Worm (Caenorhabditis elegans) whole organism, young adult: ENCODE measurements around the gene C25A8.5.
A peak's percentile ranks its signal among the peaks of the same experiment; 100 is the strongest.

Experiments
- B0035.1 ChIP-seq: sonication (generic microtip); optimal IDR thresholded peaks from 2 replicates; lab custom pipeline; 2016; ENCODE audit warnings: missing genetic modification characterization, mild to moderate bottlenecking, missing compliant biosample characterization, missing genotype, missing genetic modification reagents
- F55B11.4 ChIP-seq: sonication (generic microtip); optimal IDR thresholded peaks from 2 replicates; lab custom pipeline; 2016; ENCODE audit warnings: missing compliant biosample characterization, missing genetic modification characterization, borderline replicate concordance; ENCODE audit not compliant: insufficient read depth
- F57C9.4 ChIP-seq: sonication (generic microtip); optimal IDR thresholded peaks from 2 replicates; lab custom pipeline; 2017; ENCODE audit warnings: mild to moderate bottlenecking, missing genetic modification characterization, missing compliant biosample characterization
- K11D2.4 ChIP-seq: fragments of 200-800 bp; sonication (Bioruptor generic); IDR thresholded peaks from 2 replicates; pipeline ENCODE4 v1.3.6; 2022; ENCODE audit warnings: missing genetic modification reagents, missing genetic modification characterization, missing compliant biosample characterization
- T26A5.8 ChIP-seq: sonication (generic microtip); optimal IDR thresholded peaks from 2 replicates; lab custom pipeline; 2016; ENCODE audit warnings: missing genetic modification characterization, missing compliant biosample characterization
- Y67H2A.10 ChIP-seq: fragments of 200-800 bp; sonication (Bioruptor generic); conservative IDR thresholded peaks from 2 replicates; pipeline ENCODE4 v1.3.6; 2022; ENCODE audit warnings: missing genetic modification reagents, missing genetic modification characterization, missing compliant biosample characterization
- Y79H2A.3 ChIP-seq: fragments of 200-800 bp; sonication (Bioruptor generic); conservative IDR thresholded peaks from 2 replicates; pipeline ENCODE4 v1.3.6; 2022; ENCODE audit warnings: missing genetic modification reagents, missing genetic modification characterization, missing compliant biosample characterization
- Y95B8A.8 ChIP-seq: fragments of 200-800 bp; sonication (Bioruptor generic); IDR thresholded peaks from 2 replicates; pipeline ENCODE4 v1.3.6; 2022; ENCODE audit warnings: missing genetic modification reagents, missing genetic modification characterization, missing compliant biosample characterization
- ZK185.1 ChIP-seq: sonication (generic microtip); optimal IDR thresholded peaks from 2 replicates; lab custom pipeline; 2016; ENCODE audit warnings: mild to moderate bottlenecking, missing genetic modification characterization, missing compliant biosample characterization; ENCODE audit not compliant: poor library complexity, severe bottlenecking
- ama-1 ChIP-seq, 3 experiments: fragments of 150-350 bp in 1 of 3; sonication (generic microtip) in 2 of 3; optimal IDR thresholded peaks; 2 replicates each; lab custom pipeline; 2014 to 2018; ENCODE audit warnings: missing biosample characterization in 2 of 3, missing genetic modification characterization in 2 of 3, missing genetic modification reagents in 2 of 3
- bed-2 ChIP-seq: fragments of 200-800 bp; sonication (Bioruptor generic); IDR thresholded peaks from 2 replicates; pipeline ENCODE4 v1.3.6; 2022; ENCODE audit warnings: missing genetic modification reagents, missing genetic modification characterization, missing compliant biosample characterization
- cebp-2 ChIP-seq: fragments of 200-800 bp; sonication (Bioruptor generic); IDR thresholded peaks from 2 replicates; pipeline ENCODE4 v1.3.6; 2022; ENCODE audit warnings: missing genetic modification characterization, missing compliant biosample characterization
- ceh-58 ChIP-seq: fragments of 200-800 bp; sonication (Bioruptor generic); IDR thresholded peaks from 2 replicates; pipeline ENCODE4 v1.3.6; 2022; ENCODE audit warnings: missing genetic modification characterization, missing compliant biosample characterization
- ceh-79 ChIP-seq: sonication (generic microtip); optimal IDR thresholded peaks from 2 replicates; lab custom pipeline; 2017; ENCODE audit warnings: mild to moderate bottlenecking, missing genetic modification characterization, missing compliant biosample characterization
- die-1 ChIP-seq: sonication (generic microtip); optimal IDR thresholded peaks from 2 replicates; lab custom pipeline; 2016; ENCODE audit warnings: missing genotype, mild to moderate bottlenecking, missing genetic modification characterization, missing compliant biosample characterization
- dox-1 ChIP-seq: fragments of 200-800 bp; sonication (Bioruptor generic); IDR thresholded peaks from 2 replicates; pipeline ENCODE4 v1.3.6; 2022; ENCODE audit warnings: missing genetic modification reagents, missing genetic modification characterization, missing compliant biosample characterization
- efl-1 ChIP-seq: fragments of 150-350 bp; optimal IDR thresholded peaks from 2 replicates; lab custom pipeline; 2014; ENCODE audit warnings: missing biosample characterization, missing genetic modification reagents, missing genetic modification characterization
- hlh-26 ChIP-seq: fragments of 200-800 bp; sonication (Bioruptor generic); conservative IDR thresholded peaks from 2 replicates; pipeline ENCODE4 v1.3.6; 2022; ENCODE audit warnings: missing genetic modification reagents, missing genetic modification characterization, missing compliant biosample characterization
- hsf-1 ChIP-seq: fragments of 200-800 bp; sonication (Bioruptor generic); IDR thresholded peaks from 2 replicates; pipeline ENCODE4 v1.3.6; 2022; ENCODE audit warnings: missing genetic modification reagents, missing genetic modification characterization, missing compliant biosample characterization
- let-607 ChIP-seq, 2 experiments: fragments of 200-800 bp in 1 of 2; sonication (Bioruptor generic) in 1 of 2; sonication (generic microtip) in 1 of 2; optimal IDR thresholded peaks; 2 replicates each; lab custom pipeline; 2016 to 2018; ENCODE audit warnings: mild to moderate bottlenecking in 2 of 2, missing compliant biosample characterization in 2 of 2, missing genetic modification characterization in 2 of 2, moderate library complexity in 2 of 2, missing genotype in 1 of 2
- lin-35 ChIP-seq, 3 experiments: fragments of 150-350 bp in 2 of 3; sonication (generic microtip) in 1 of 3; optimal IDR thresholded peaks; 2 replicates each; lab custom pipeline; 2014 to 2018; ENCODE audit warnings: missing biosample characterization in 3 of 3, missing genetic modification characterization in 3 of 3, missing genetic modification reagents in 3 of 3
- lir-1 ChIP-seq: fragments of 200-800 bp; sonication (Bioruptor generic); conservative IDR thresholded peaks from 2 replicates; pipeline ENCODE4 v1.3.6; 2022; ENCODE audit warnings: missing genetic modification reagents, missing genetic modification characterization, missing compliant biosample characterization
- lsl-1 ChIP-seq: fragments of 200-800 bp; sonication (Bioruptor generic); optimal IDR thresholded peaks from 2 replicates; lab custom pipeline; 2018; ENCODE audit warnings: mild to moderate bottlenecking, missing genetic modification characterization, moderate library complexity, missing compliant biosample characterization
- madf-3 ChIP-seq: fragments of 200-800 bp; sonication (Bioruptor generic); IDR thresholded peaks from 2 replicates; pipeline ENCODE4 v1.3.6; 2022; ENCODE audit warnings: missing genetic modification reagents, missing genetic modification characterization, missing compliant biosample characterization
- mxl-1 ChIP-seq: sonication (generic microtip); optimal IDR thresholded peaks from 2 replicates; lab custom pipeline; 2016; ENCODE audit warnings: missing genetic modification characterization, missing compliant biosample characterization
- nfyb-1 ChIP-seq: fragments of 200-800 bp; sonication (Bioruptor generic); IDR thresholded peaks from 2 replicates; pipeline ENCODE4 v1.3.6; 2022; ENCODE audit warnings: missing genetic modification reagents, missing genetic modification characterization, missing compliant biosample characterization
- nhr-27 ChIP-seq: fragments of 200-800 bp; sonication (Bioruptor generic); optimal IDR thresholded peaks from 2 replicates; lab custom pipeline; 2018; ENCODE audit warnings: mild to moderate bottlenecking, missing genetic modification characterization, moderate library complexity, missing compliant biosample characterization
- pbrm-1 ChIP-seq: fragments of 200-800 bp; sonication (Bioruptor generic); IDR thresholded peaks from 2 replicates; pipeline ENCODE4 v1.3.6; 2022; ENCODE audit warnings: missing genetic modification reagents, missing genetic modification characterization, missing compliant biosample characterization
- rcor-1 ChIP-seq: fragments of 200-800 bp; sonication (Bioruptor generic); IDR thresholded peaks from 2 replicates; pipeline ENCODE4 v1.3.6; 2022; ENCODE audit warnings: missing genetic modification reagents, missing genetic modification characterization, missing compliant biosample characterization
- rec-8 ChIP-seq, 2 experiments: sonication (generic microtip); optimal IDR thresholded peaks; 2 replicates each; lab custom pipeline; 2016; ENCODE audit warnings: mild to moderate bottlenecking in 2 of 2, missing genetic modification characterization in 2 of 2, missing genetic modification reagents in 2 of 2, missing genotype in 2 of 2, missing biosample characterization in 1 of 2, missing compliant biosample characterization in 1 of 2, moderate library complexity in 1 of 2
- snpc-1.1 ChIP-seq: sonication (generic microtip); optimal IDR thresholded peaks from 2 replicates; lab custom pipeline; 2017; ENCODE audit warnings: missing genetic modification characterization, mild to moderate bottlenecking, missing compliant biosample characterization, antibody characterized with exemption, moderate library complexity, missing genotype, missing genetic modification reagents; ENCODE audit not compliant: insufficient read depth
- somi-1 ChIP-seq: fragments of 200-800 bp; sonication (Bioruptor generic); optimal IDR thresholded peaks from 2 replicates; lab custom pipeline; 2018; ENCODE audit warnings: mild to moderate bottlenecking, missing genetic modification characterization, missing compliant biosample characterization
- tbx-9 ChIP-seq: sonication (generic microtip); optimal IDR thresholded peaks from 2 replicates; lab custom pipeline; 2016; ENCODE audit warnings: borderline replicate concordance, missing genetic modification characterization, inconsistent platforms, missing compliant biosample characterization
- tlf-1 ChIP-seq: fragments of 200-800 bp; sonication (Bioruptor generic); optimal IDR thresholded peaks from 2 replicates; lab custom pipeline; 2018; ENCODE audit warnings: mild to moderate bottlenecking, missing genetic modification characterization, missing compliant biosample characterization
- unc-62 ChIP-seq: fragments of 150-350 bp; optimal IDR thresholded peaks from 2 replicates; lab custom pipeline; 2014; ENCODE audit warnings: missing biosample characterization, missing genetic modification reagents, missing genetic modification characterization
- zim-3 ChIP-seq: sonication (generic microtip); optimal IDR thresholded peaks from 2 replicates; lab custom pipeline; 2017; ENCODE audit warnings: mild to moderate bottlenecking, missing genetic modification characterization, moderate library complexity, missing compliant biosample characterization
- ztf-28 ChIP-seq: fragments of 200-800 bp; sonication (Bioruptor generic); IDR thresholded peaks from 2 replicates; pipeline ENCODE4 v1.3.6; 2022; ENCODE audit warnings: missing genetic modification reagents, missing genetic modification characterization, missing compliant biosample characterization
- ztf-6 ChIP-seq: fragments of 200-800 bp; sonication (Bioruptor generic); IDR thresholded peaks from 2 replicates; pipeline ENCODE4 v1.3.6; 2022; ENCODE audit warnings: missing genetic modification reagents, missing genetic modification characterization, missing compliant biosample characterization

C25A8.5 gene

ce11 chrIV:6956668-6957067 is 42.6 kb upstream of the C25A8.5 start:
- TF ChIP-seq efl-1 (GFP tag; lab: Kevin White, UChicago) (no peak), tlf-1 (GFP tag; lab: Kevin White, UChicago) (no peak), T26A5.8 (no peak), rcor-1 (no peak), Y79H2A.3 (GFP tag; lab: Robert Waterston, UW) (no peak), tbx-9 (tag; lab: Kevin White, UChicago) (no peak), ama-1 (optimal IDR thresholded peaks at IDR 0.05; lab: Kevin White, UChicago) (no peak), ama-1 (GFP tag; optimal IDR thresholded peaks at IDR 0.05; lab: Kevin White, UChicago) (no peak), die-1 (tag; lab: Kevin White, UChicago) (no peak), ceh-58 (GFP tag; lab: Robert Waterston, UW) (no peak), K11D2.4 (no peak), B0035.1 (tag; lab: Kevin White, UChicago) (no peak), lin-35 (GFP tag; optimal IDR thresholded peaks at IDR 0.05; lab: Kevin White, UChicago) (no peak), unc-62 (GFP tag; lab: Kevin White, UChicago) (no peak), Y95B8A.8 (no peak), hlh-26 (GFP tag; lab: Robert Waterston, UW) (no peak), pbrm-1 (GFP tag; lab: Robert Waterston, UW) (no peak), somi-1 (GFP tag; lab: Kevin White, UChicago) (no peak), lsl-1 (no peak), rec-8 (tag; optimal IDR thresholded peaks at IDR 0.05; lab: Kevin White, UChicago) (no peak)

DNA sequence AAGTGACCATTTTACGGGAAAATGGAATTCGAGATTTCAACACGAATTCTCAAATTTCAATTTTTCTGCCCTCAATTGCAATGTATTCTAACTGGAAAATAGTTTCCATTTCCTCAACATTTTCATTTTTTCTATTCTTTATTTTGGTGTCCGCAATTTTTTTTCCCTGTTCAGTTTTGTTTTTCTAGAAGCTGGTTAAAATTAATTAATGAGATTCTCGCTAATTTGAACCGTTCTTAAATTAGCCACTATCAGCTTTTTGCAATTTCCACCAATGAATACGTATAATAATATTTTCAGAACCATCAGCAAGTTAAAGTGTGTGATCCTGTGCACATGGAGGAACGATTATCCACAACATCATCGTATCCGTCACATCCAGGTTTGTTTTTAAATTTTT is 42.0 kb upstream of the C25A8.5 start, which contains the start of gene jnk-1:
Gene jnk-1, plus strand, starts transcription at position 301 of the 400 bp plus-strand sequence.
- TF ChIP-seq B0035.1 (tag; lab: Kevin White, UChicago) (no peak), ZK185.1 (tag; lab: Kevin White, UChicago) (no peak), madf-3 (GFP tag; lab: Robert Waterston, UW) (no peak), F57C9.4 (tag; lab: Kevin White, UChicago) (no peak), Y67H2A.10 (GFP tag; lab: Robert Waterston, UW) (no peak), mxl-1 (no peak)

ce11 chrIV:6958696-6959095 is 40.6 kb upstream of the C25A8.5 start:
- peak in 1 of 3 experiments; percentile 58 for TF ChIP-seq lin-35 (GFP tag; optimal IDR thresholded peaks at IDR 0.05; lab: Kevin White, UChicago)
- TF ChIP-seq ztf-6 (GFP tag; lab: Robert Waterston, UW): no peak

DNA sequence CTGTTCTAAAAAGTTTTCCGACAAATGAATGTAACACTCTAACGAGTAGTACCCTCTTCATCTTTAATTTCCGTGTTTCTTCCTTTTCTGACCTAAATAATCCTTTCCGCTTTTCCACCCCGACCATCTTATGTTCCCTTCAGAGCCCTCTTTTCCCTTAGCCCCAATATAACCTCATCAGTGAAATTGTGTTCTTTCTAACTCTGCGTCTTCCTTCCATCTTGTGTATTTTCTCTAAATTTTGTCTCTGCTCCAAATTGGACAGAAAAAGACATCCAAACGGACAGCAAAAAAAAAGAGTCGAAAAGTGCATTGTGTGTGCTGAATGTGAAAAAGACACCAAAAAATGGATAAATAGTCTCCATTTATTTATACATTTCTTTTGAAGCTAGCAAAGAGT is 39.8 kb upstream of the C25A8.5 start:
- TF ChIP-seq lir-1 (GFP tag; lab: Robert Waterston, UW) (no peak), let-607 (tag; optimal IDR thresholded peaks at IDR 0.05; lab: Kevin White, UChicago) (no peak), cebp-2 (no peak), ztf-6 (GFP tag; lab: Robert Waterston, UW) (no peak), zim-3 (tag; lab: Kevin White, UChicago) (no peak), mxl-1 (no peak), ceh-58 (GFP tag; lab: Robert Waterston, UW) (no peak)

ce11 chrIV:6964508-6964907 is 34.8 kb upstream of the C25A8.5 start, which contains the start of gene B0478.3:
TSS of gene B0478.3 (minus strand) at chrIV:6964608.
- TF ChIP-seq die-1 (tag; lab: Kevin White, UChicago): no peak
- TF ChIP-seq let-607 (tag; optimal IDR thresholded peaks at IDR 0.05; lab: Kevin White, UChicago): no peak
- no peak for TF ChIP-seq snpc-1.1
- no peak for TF ChIP-seq dox-1 (GFP tag; lab: Robert Waterston, UW)
- no peak for TF ChIP-seq Y95B8A.8
- no peak for TF ChIP-seq hsf-1
- TF ChIP-seq ztf-6 (GFP tag; lab: Robert Waterston, UW): no peak
- no peak for TF ChIP-seq F55B11.4 (tag; lab: Kevin White, UChicago)
- no peak for TF ChIP-seq ceh-79 (tag; lab: Kevin White, UChicago)
- no peak for TF ChIP-seq nfyb-1 (GFP tag; lab: Robert Waterston, UW)
- no peak for TF ChIP-seq bed-2 (GFP tag; lab: Robert Waterston, UW)
- no peak for TF ChIP-seq ztf-28 (GFP tag; lab: Robert Waterston, UW)
- TF ChIP-seq nhr-27: no peak
